Fruit fly (Drosophila melanogaster) whole organism, larva: ENCODE results near the gene Cog4.
A peak's percentile ranks its signal among the peaks of the same experiment; 100 is the strongest.

Experiments
- noc ChIP-seq: fragments of 200-800 bp; sonication (Bioruptor generic); optimal IDR thresholded peaks from 3 replicates; lab custom pipeline; 2019; ENCODE audit warnings: missing biosample characterization, mild to moderate bottlenecking, missing genetic modification characterization, moderate library complexity

The Cog4 gene

DNA sequence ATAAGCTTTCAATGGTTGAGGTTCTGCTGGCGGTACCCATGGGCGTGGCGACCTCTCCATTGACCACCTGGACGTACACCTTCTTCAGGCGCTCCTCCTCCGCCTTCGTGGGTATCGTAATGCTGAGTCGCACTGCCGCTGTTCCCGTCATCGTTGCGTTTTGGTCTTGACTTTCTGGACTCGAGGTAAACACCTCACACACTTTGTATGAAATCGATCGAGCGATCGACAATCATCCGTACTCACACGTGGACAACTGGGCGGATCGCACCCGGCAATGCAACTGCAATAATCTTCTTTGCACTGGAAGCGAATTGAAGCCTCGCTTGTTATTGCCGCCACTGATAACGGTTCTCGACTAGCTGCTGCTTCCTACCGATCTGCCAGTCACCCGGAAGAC is 21.7 kb upstream of the Cog4 start, which contains the start of gene CG7384:
TSS of gene CG7384 (minus strand) at position 366 of the 400 bp plus-strand sequence.
- no peak for TF ChIP-seq noc

DNA sequence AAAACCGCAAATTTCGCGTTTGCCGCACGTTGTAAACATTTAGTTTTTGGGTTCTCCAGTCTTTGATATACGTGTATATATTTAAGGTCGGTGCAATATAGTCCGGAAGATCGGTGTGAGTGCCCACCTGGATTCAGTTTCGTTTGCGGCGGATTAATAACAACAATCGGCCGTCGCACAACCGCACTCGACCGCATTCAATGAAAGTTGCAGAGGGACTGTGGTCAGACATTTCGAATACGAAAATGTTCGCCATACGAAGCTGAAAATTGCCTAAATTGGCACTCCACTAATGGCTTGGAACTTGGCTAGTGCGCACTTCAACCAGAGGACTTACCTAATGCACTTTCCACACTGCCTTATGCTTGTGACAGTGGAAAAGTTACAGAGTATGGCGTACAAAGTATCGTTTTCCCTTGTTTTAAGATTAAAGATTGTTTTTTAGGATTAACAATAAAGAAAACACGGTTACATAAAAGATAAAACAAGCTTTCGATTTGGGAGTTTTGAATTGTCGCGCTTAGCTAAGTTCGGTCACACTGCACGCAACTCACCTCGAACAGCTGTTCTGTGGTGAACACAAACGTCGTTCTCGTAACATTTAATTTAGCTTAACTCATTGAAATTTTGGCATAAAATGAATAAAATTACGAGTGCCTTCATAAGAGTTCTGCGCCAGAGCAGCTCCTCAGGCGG is 18.3 kb upstream of the Cog4 start, which contains the start of the genes Myo31DF and CG6094:
TSS of gene Myo31DF (minus strand) at position 223 of the 696 bp plus-strand sequence.
TSS of gene CG6094 (plus strand) at position 525 of the 696 bp plus-strand sequence.
- peak; percentile 30 for TF ChIP-seq noc

DNA sequence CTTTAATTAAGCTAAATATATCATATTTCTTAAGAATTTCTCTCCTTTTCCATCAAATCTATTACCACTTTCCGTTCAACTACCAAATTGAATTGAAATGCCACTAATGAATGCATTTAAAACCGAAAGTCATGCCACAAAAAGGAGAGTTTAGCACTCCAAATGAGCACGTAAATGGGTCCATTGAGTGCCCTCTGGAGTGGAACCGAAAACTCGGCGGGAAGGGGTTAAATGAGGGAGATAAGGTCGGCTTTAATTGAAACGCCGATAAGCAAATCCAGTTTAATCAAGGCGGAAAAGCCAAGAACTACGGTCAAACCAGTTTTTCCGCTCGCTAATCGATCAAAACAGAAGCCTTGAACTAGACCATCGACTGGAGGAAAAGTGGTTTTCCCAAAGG is 16.9 kb upstream of the Cog4 start:
- TF ChIP-seq noc: no peak

DNA sequence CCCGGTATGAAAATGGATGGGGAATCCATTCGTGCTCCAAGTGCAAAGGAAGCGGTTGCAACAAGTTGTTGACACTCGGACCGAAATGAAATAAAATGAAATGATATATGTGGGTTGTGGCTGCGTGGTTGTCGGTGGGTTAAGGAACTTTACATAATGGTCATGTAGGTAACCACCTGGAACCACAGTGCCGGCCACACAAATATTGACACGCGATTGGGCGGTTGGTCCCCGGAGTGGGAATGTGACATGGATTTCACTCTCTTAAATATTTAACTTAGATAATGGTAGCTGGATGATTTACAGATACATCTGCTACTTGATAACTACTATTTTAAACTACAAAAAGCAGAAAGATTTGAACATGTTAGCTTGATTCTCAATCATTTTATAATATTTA is 16.5 kb upstream of the Cog4 start:
- TF ChIP-seq noc: no peak

DNA sequence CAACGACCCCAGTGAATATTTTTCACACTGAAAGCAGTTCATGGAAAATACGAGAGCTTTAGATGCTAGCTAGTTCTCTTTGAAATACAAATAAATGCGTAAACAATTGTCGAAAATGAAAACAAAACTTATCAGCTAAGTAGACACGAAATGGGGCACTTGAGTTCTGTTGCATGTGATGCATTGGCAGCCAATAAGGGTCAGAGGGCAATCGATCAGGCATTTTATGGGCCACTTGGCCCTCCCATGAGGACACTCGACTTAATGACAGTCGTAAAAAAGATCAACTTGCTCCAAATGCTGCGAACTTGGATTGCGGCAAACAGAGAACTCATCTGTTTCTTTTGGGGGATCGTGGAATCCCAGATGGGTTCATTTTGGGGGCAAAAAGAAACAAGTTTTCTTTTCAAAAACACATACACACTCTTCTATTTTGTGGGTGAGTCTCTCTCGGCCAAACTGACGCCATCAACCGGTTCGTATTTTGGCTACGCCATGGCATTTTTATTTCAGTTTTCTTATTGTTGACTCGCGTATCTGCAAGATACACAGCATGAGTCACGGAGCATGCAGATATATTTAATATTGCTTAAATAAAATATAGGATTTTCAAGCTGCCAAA is 15.0 kb upstream of the Cog4 start:
- TF ChIP-seq noc: no peak

DNA sequence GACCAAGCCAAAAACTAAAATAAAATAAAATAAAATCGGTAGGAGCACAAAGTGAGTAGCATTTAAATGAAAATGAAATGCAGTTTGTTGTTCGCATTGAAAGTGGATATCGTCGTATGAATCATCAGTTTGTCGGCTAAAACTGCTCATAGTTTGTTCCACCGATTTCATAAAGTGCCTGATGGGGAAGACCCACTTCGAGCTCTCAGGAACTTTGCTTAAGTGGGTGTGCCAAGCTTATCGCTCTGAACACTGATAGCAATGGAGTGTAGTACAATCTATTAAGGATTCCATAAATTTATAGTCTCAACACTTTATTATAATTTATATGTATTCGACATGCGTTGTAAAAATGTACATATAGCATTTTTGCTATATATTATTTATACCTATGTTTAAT is 14.4 kb upstream of the Cog4 start:
- TF ChIP-seq noc: peak; percentile 27

DNA sequence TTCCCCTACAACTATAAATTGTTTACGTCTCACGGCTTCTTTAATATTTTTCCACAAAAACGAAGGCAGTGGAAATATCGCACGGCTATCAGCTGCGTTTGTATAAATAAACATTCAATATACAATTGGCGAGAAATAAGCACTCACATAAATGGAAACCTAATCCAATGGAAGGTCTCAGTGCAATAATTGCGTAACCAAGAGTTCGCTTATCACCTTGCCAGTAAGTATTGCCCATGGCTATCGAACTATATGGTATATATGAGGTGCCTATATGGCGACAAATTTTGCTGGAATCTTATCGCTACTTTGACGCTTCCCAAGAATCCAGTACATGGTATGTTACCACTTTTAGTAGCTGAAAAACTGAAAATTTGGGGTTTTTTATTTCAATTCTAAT is 13.8 kb upstream of the Cog4 start:
- no peak for TF ChIP-seq noc

DNA sequence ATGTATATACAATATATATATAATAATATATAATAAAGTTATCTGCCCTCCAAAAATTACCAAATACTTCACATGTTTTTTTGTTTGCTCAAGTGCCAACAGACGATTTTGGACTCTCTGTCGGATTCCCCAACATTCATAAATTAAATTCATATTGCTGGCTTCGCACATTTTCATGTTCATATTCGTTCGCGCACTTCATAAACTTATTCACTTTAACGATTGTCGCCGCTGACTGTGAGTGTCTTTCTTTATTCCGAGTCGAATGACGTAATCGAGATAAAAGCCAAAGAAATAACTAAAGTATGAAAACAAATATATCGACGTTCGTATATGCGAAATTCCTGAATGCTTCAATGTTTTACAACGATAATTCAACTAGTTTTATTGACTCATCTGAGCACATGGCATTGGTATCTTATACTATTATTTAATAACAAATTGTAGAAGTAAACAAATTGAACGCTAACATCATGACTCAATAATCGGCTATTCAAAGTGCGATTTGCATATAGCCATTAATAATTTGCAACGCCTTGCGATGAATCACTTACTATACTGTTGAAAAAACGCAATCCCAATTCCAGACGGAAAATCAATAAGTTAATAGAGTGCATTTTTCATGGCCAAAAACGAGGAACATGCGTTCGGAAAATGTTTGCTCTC is 12.0 kb upstream of the Cog4 start:
- TF ChIP-seq noc: no peak

DNA sequence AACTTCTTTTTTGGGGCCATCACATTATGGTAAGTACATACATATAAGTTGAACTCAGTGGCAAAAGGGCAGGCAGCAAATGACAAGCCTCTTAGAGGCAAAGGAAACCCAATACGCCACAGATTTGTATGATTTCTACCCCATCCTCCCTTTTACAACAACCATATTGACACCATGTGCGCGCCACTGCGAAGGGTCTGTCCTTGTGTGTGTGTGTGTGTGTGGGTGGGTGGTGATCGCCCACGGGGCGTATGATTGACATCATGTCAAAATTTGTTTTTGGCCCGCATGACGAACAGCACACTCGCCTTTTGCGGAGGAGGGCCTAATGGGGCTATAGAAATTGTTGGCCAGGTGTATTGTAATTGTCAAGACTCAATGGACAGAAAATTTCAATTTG is 11.2 kb upstream of the Cog4 start:
- no peak for TF ChIP-seq noc

DNA sequence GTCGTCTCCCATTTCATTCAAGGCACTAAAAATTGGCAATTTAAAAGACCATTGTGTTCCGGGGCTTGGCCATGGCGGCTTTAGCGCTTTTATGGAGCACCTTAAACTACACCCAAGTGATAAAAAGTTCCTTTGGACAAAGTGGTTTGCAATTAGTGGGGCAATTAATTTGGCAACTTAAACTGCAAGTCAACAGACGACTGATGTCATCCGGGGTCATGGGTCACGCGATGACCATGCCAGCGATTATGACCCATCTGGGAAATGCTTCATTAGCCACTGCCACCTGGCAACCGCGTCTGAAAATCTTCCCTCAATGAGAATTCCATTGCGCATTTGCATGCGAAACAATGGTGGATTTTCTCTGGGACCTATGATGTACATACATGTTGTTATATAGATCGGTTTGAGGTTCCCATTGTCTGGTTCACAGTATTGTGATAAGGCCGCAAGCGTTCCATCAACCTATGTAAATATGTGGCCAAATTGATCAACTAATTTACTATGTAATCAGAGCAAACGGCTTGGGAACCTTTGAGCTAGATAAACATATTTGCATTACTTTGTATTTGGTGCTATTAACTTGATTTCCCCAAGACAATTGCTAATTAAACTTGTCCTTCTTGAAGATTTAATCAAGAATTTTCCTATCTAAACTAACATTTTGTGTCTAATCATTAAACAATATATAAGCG is 8.8 kb upstream of the Cog4 start:
- TF ChIP-seq noc: no peak

DNA sequence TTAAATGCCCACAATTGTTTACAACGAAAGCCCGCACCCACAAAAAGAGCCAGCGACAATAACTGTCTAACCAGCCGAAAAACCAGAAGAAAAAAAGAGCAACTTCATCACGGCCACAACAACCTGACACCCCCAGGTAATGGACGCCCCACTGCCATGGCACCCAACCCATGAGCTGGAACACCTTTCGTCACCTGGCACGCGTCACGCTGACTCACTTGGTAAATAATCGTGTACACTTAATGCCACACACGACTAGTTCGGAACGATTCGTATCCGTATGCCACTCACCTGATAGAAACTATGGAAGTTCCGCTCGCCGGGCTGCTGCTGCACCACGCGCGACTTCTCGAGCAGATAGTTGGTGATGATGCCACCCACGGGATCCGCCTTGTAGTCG is 7.9 kb upstream of the Cog4 start:
- TF ChIP-seq noc: no peak

DNA sequence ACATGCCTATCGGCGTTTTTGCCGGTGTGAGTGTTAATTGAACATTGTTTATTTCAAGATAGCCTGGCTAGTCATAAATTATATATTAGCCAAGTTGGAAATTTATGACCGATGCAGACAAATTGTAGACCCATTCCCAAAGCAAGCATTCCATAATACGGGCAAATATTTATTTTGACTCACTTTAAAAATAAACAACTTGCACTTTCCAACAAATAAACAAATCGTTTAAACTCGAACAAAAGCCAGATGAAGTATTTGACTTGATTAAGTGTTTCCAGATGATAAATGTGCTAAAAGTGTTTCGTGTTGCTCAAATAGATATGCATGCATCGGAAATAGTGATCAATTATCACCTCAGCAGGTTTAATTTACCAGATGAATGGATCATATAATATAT is 7.1 kb upstream of the Cog4 start:
- no peak for TF ChIP-seq noc

DNA sequence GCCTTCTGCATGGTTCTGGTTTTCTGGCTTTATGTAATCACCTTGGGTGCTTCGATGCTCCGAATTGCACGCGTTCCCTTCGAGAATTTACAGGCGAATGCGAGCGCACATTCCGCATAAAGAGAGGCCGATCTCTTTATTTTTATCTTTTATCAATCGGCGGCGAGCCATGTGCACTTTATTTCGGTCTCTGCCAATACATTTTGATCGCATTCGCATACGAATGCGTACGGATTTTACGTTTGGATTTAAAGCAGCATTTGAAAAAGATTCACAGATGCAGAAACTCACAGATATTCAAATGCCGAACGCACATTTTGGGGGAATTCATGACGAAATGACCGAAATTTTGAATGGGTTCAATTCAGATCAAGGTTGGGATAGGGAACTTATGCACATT is 2.9 kb upstream of the Cog4 start, which contains the start of gene CG13144:
TSS of gene CG13144 (minus strand) at position 101 of the 400 bp plus-strand sequence.
- TF ChIP-seq noc: no peak

DNA sequence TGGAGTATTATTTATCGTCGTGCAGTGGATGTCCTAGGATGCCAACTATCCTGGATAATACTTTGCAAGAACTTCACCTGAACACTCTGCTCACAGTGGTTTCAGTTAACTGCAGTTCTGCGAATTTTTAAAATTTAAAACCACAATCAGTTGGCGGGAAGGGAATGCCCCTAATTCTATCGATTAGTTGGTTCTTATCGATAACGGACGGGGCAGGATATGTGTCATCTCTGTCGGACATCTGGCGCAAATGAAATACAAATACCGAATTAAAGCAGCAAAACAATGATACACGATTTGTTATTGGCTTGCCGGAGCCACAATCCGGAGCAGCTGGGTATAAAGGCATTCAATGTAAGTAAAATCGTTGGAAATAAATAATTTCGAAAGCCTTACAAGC is 5.3 kb downstream of the Cog4 start, which contains the start of gene Grip75:
TSS of gene Grip75 (plus strand) at position 223 of the 400 bp plus-strand sequence.
- no peak for TF ChIP-seq noc

DNA sequence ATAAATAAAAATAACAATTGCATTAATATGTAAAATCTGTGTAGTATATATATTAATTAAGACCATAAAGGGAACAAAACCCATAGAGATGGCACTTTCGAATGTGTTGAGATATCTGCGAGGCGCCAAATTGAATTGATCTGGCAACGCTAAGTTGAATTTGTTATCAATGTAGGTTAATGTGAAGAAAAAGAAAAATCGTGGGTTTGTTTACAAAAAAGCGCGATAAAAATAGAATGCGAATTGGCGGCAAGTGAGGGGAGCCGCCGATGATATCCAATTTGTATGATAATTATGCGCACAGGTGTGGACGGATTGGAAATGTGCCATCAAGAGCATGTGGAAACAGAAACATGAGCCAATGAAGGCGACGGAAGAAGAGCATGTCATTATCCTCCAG is 8.6 kb downstream of the Cog4 start:
- TF ChIP-seq noc: no peak

DNA sequence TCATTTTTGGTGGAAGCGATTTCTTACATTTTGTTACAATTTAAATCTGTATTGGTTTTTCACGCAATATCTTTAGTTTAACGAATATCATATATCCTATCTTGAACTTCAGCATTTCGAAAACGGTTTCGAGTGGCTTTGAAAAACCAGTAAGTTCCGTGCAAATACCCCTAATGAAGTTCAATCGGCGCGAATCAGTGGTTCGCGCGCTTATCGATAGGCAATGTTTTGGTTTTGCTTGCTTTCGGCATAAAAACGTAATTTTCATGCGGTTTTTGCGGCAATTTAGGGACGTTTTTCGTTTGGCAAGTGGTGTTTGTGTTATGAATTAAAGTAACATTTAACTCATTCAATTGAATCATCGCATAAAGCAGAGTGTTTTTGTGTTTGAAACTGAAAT is 11.5 kb downstream of the Cog4 start, which contains the start of gene RluA-2:
TSS of gene RluA-2 (plus strand) at position 195 of the 400 bp plus-strand sequence.
- no peak for TF ChIP-seq noc

DNA sequence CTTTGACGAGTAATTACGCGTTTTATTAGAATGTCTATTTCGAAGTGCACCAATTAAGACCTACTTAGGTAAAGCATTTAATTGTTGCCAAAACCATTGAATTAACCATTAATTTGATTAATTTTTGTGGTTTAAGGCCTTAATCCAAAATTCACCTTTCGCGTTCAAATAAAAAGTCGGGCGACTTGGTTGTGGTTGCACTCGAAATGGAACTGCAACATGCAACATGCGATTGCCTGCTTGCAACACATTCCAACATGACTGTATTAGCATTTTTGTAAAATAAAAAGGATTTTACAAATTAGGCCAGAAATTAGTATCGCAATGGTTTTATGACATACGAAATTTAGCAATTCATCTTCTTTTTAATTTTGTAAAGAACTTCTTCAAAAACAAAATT is 13.6 kb downstream of the Cog4 start:
- TF ChIP-seq noc: no peak
